Fruit fly (Drosophila melanogaster): ENCODE measurements around the gene dpr9.

The dpr9 gene

DNA sequence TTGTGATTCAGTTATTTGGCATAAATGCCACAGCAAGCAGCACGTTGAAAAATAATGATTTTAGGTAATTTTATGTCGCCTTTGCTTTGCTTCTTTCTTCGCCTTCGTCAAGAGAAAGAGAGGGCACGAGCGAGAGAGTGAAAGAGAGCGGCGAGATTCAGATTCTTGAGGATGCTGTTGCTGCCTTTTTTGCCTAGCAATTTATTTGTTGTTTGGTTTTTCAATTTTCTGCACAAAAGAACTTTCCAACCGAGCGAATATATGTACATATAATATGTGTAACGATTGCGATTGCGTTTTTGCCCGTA, 17.9 kb upstream of the dpr9 start:
- TF ChIP-seq CG14711 (tag; optimal IDR thresholded peaks at IDR 0.05) (no peak), toe (GFP tag; optimal IDR thresholded peaks at IDR 0.05) (no peak), ovo (GFP tag; optimal IDR thresholded peaks at IDR 0.05) (no peak), Mnt (GFP tag; optimal IDR thresholded peaks at IDR 0.05) (no peak), tj (GFP tag; optimal IDR thresholded peaks at IDR 0.05) (no peak), bab1 (GFP tag; optimal IDR thresholded peaks at IDR 0.05) (no peak), CG5204 (GFP tag; optimal IDR thresholded peaks at IDR 0.05) (no peak), CG1620 (GFP tag; optimal IDR thresholded peaks at IDR 0.05) (no peak), pad (GFP tag; optimal IDR thresholded peaks at IDR 0.05) (no peak), CG7101 (tag; optimal IDR thresholded peaks at IDR 0.05) (no peak), Hr96 (GFP tag; optimal IDR thresholded peaks at IDR 0.05) (no peak), cnc (optimal IDR thresholded peaks at IDR 0.05) (no peak), cic (GFP tag; optimal IDR thresholded peaks at IDR 0.05) (no peak), kay (GFP tag; ENCODE audit: borderline replicate concordance) (no peak)

dm6 chr3R:15094218-15094928, 17.4 kb upstream of the dpr9 start:
- TF ChIP-seq bab1 (GFP tag; optimal IDR thresholded peaks at IDR 0.05) = no peak
- TF ChIP-seq CG7101 (tag; optimal IDR thresholded peaks at IDR 0.05) = no peak
- TF ChIP-seq CG11617 (GFP tag; optimal IDR thresholded peaks at IDR 0.05) = peak; percentile 42
- TF ChIP-seq CG7045 (GFP tag; optimal IDR thresholded peaks at IDR 0.05) = no peak
- TF ChIP-seq Crg-1 (GFP tag; optimal IDR thresholded peaks at IDR 0.05) = no peak
- no peak for TF ChIP-seq Clk (GFP tag; optimal IDR thresholded peaks at IDR 0.05)
- TF ChIP-seq ovo (GFP tag; optimal IDR thresholded peaks at IDR 0.05) = no peak
- peak; percentile 72 for TF ChIP-seq tj (GFP tag; optimal IDR thresholded peaks at IDR 0.05)
- no peak for TF ChIP-seq CG14711 (tag; optimal IDR thresholded peaks at IDR 0.05)
- TF ChIP-seq Mnt (GFP tag; optimal IDR thresholded peaks at IDR 0.05) = no peak
- TF ChIP-seq pad (GFP tag; optimal IDR thresholded peaks at IDR 0.05) = no peak
- TF ChIP-seq CG12768 (GFP tag; optimal IDR thresholded peaks at IDR 0.05) = no peak
- TF ChIP-seq CG5204 (GFP tag; optimal IDR thresholded peaks at IDR 0.05) = no peak
- peak; percentile 8 for TF ChIP-seq Hr96 (GFP tag; optimal IDR thresholded peaks at IDR 0.05)
- TF ChIP-seq cic (GFP tag; optimal IDR thresholded peaks at IDR 0.05) = no peak
- TF ChIP-seq cnc (optimal IDR thresholded peaks at IDR 0.05) = no peak
- TF ChIP-seq CG1620 (GFP tag; optimal IDR thresholded peaks at IDR 0.05) = no peak
- TF ChIP-seq CG33017 (tag; optimal IDR thresholded peaks at IDR 0.05) = no peak
- TF ChIP-seq kay (GFP tag; ENCODE audit: borderline replicate concordance) = no peak
- TF ChIP-seq toe (GFP tag; optimal IDR thresholded peaks at IDR 0.05) = no peak

- TF ChIP-seq CG7045 (GFP tag; optimal IDR thresholded peaks at IDR 0.05) (no peak), bab1 (GFP tag; optimal IDR thresholded peaks at IDR 0.05) (no peak), tj (GFP tag; optimal IDR thresholded peaks at IDR 0.05) (peak; percentile 63), cic (GFP tag; optimal IDR thresholded peaks at IDR 0.05) (peak; percentile 27), CG33017 (tag; optimal IDR thresholded peaks at IDR 0.05) (no peak)
Observed at dm6 chr3R:15092784-15093183, 15.8 kb upstream of the dpr9 start.

dm6 chr3R:15092351-15092750, 15.3 kb upstream of the dpr9 start:
- TF ChIP-seq bab1 (GFP tag; optimal IDR thresholded peaks at IDR 0.05) (no peak), Mnt (GFP tag; optimal IDR thresholded peaks at IDR 0.05) (no peak), CG12768 (GFP tag; optimal IDR thresholded peaks at IDR 0.05) (no peak), kay (GFP tag; ENCODE audit: borderline replicate concordance) (no peak), ovo (GFP tag; optimal IDR thresholded peaks at IDR 0.05) (no peak), toe (GFP tag; optimal IDR thresholded peaks at IDR 0.05) (no peak), pad (GFP tag; optimal IDR thresholded peaks at IDR 0.05) (no peak), Clk (GFP tag; optimal IDR thresholded peaks at IDR 0.05) (no peak), cnc (optimal IDR thresholded peaks at IDR 0.05) (no peak), Hr96 (GFP tag; optimal IDR thresholded peaks at IDR 0.05) (no peak), cic (GFP tag; optimal IDR thresholded peaks at IDR 0.05) (no peak), CG14711 (tag; optimal IDR thresholded peaks at IDR 0.05) (no peak), Crg-1 (GFP tag; optimal IDR thresholded peaks at IDR 0.05) (no peak), tj (GFP tag; optimal IDR thresholded peaks at IDR 0.05) (no peak)

DNA sequence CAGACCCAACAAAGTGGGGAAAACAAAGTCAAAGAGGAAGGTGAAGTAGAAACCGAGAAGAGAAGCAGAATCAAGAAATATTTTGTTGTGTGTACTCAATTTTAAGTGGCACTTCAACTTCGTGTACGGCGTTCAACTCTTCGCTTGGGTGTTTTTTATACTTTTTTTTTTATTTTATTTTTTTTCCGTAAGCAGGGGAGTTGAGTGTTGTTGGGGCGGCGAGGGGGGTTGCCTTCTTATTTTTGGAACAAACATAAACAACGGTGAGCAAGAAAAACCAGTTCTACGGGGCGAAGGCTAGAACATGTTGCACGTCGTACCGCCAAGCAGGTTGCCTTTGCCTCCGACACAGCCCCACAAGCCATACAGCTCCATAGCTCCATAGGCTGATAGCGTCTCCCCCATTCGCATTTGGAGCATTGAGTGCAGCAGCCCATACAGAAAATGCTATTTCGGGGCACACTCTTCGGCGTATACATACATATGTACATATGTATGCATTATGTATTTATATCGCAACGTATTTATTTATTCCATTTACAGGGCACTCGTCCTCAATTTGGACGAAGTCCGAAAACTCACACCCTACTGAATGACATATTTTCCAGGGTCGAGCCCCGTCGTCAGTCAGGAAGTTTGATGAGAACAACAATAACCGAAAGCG, 14.8 kb upstream of the dpr9 start:
- TF ChIP-seq CG12768 (GFP tag; optimal IDR thresholded peaks at IDR 0.05) (no peak), pad (GFP tag; optimal IDR thresholded peaks at IDR 0.05) (no peak), tj (GFP tag; optimal IDR thresholded peaks at IDR 0.05) (no peak), kay (GFP tag; ENCODE audit: borderline replicate concordance) (no peak), Hr96 (GFP tag; optimal IDR thresholded peaks at IDR 0.05) (no peak), CG1620 (GFP tag; optimal IDR thresholded peaks at IDR 0.05) (no peak), CG11617 (GFP tag; optimal IDR thresholded peaks at IDR 0.05) (no peak), toe (GFP tag; optimal IDR thresholded peaks at IDR 0.05) (no peak), bab1 (GFP tag; optimal IDR thresholded peaks at IDR 0.05) (no peak), CG7101 (tag; optimal IDR thresholded peaks at IDR 0.05) (no peak), CG14711 (tag; optimal IDR thresholded peaks at IDR 0.05) (no peak), ovo (GFP tag; optimal IDR thresholded peaks at IDR 0.05) (no peak)

DNA sequence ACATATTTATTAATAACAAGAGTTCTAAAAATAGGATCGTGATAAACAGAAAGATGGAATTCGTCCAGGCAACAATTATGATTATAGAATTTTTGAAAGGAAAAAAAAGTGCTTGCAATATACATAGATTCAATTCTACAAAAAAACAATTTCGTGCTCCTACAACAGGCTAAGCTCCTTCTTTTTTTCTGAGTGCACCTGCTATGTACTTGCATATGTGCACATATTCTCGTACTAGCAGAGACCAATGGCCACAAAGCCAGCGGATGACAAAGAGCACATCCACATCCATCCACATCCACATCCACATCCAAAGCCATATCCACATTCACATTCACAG, 12.9 kb upstream of the dpr9 start:
- no peak for TF ChIP-seq CG1620 (GFP tag; optimal IDR thresholded peaks at IDR 0.05)
- TF ChIP-seq CG7045 (GFP tag; optimal IDR thresholded peaks at IDR 0.05) = no peak
- no peak for TF ChIP-seq CG5204 (GFP tag; optimal IDR thresholded peaks at IDR 0.05)
- no peak for TF ChIP-seq ovo (GFP tag; optimal IDR thresholded peaks at IDR 0.05)
- no peak for TF ChIP-seq CG7101 (tag; optimal IDR thresholded peaks at IDR 0.05)

Measured in whole organism, adult.